Fruit fly (Drosophila melanogaster): Measurements from ENCODE around the gene CG13082.

CG13082 gene

dm6 chr2L:19583926-19584392, 45.7 kb downstream of the CG13082 start, which contains the start of the genes PCNA2 and CG10366 (continued):
- TF ChIP-seq ewg (GFP tag; optimal IDR thresholded peaks at IDR 0.05) (peak; percentile 47), Hey (tag; optimal IDR thresholded peaks at IDR 0.05) (no peak), Sry-δ (GFP tag; optimal IDR thresholded peaks at IDR 0.05) (peak; percentile 55), sd (tag; optimal IDR thresholded peaks at IDR 0.05) (peak; percentile 10), mam (GFP tag; optimal IDR thresholded peaks at IDR 0.05) (peak; percentile 77), ara (GFP tag; IDR thresholded peaks at IDR 0.05) (peak; percentile 51; the same call in 1 of the 2 replicates), CG13624 (GFP tag; optimal IDR thresholded peaks at IDR 0.05) (peak; percentile 69), CG7987 (GFP tag; optimal IDR thresholded peaks at IDR 0.05) (peak; percentile 33), sens (GFP tag) (peak; percentile 94), NK7.1 (GFP tag; optimal IDR thresholded peaks at IDR 0.05) (peak; percentile 2), pfk (GFP tag; optimal IDR thresholded peaks at IDR 0.05) (no peak), aop (GFP tag; IDR thresholded peaks at IDR 0.05) (no peak), inv (GFP tag; IDR thresholded peaks at IDR 0.05; ENCODE audit: partially characterized antibody) (peak; percentile 67; the same call in 1 of the 2 replicates), CG4707 (GFP tag; optimal IDR thresholded peaks at IDR 0.05) (no peak), Ada2b (GFP tag; IDR thresholded peaks at IDR 0.05) (peak; percentile 55; the same call in 1 of the 2 replicates), Poxn (GFP tag; IDR thresholded peaks at IDR 0.05) (no peak), phol (tag; optimal IDR thresholded peaks at IDR 0.05) (peak; percentile 90), oc (tag; optimal IDR thresholded peaks at IDR 0.05) (no peak), CG13894 (tag; optimal IDR thresholded peaks at IDR 0.05) (peak; percentile 0), Abd-B (GFP tag; optimal IDR thresholded peaks at IDR 0.05) (peak; percentile 45), CG6175 (GFP tag; IDR thresholded peaks at IDR 0.05) (no peak), CG6254 (GFP tag; optimal IDR thresholded peaks at IDR 0.05) (peak; percentile 27), CG15073 (GFP tag; optimal IDR thresholded peaks at IDR 0.05) (no peak), dati (GFP tag; IDR thresholded peaks at IDR 0.05) (no peak), CG17385 (GFP tag; optimal IDR thresholded peaks at IDR 0.05) (peak; percentile 44), sc (optimal IDR thresholded peaks at IDR 0.05) (no peak), sc (GFP tag; optimal IDR thresholded peaks at IDR 0.05) (no peak), sr (GFP tag; IDR thresholded peaks at IDR 0.05) (no peak), gcm (GFP tag; optimal IDR thresholded peaks at IDR 0.05) (peak; percentile 36), CG1233 (GFP tag; optimal IDR thresholded peaks at IDR 0.05) (peak; percentile 42), Drgx (GFP tag; IDR thresholded peaks at IDR 0.05) (no peak), nom (GFP tag; optimal IDR thresholded peaks at IDR 0.05) (peak; percentile 38), CG17328 (GFP tag; IDR thresholded peaks at IDR 0.05) (peak; percentile 43; the same call in 1 of the 2 replicates), Lim3 (GFP tag; IDR thresholded peaks at IDR 0.05) (no peak), Sox102F (GFP tag; optimal IDR thresholded peaks at IDR 0.05) (peak; percentile 54), Doc2 (GFP tag; IDR thresholded peaks at IDR 0.05) (no peak), abd-A (tag; optimal IDR thresholded peaks at IDR 0.05) (no peak), prd (optimal IDR thresholded peaks at IDR 0.05) (no peak), prd (GFP tag; IDR thresholded peaks at IDR 0.05) (peak; percentile 67), CG6654 (GFP tag; optimal IDR thresholded peaks at IDR 0.05) (no peak), chif (GFP tag; optimal IDR thresholded peaks at IDR 0.05) (peak; percentile 50 to 61), tio (GFP tag; optimal IDR thresholded peaks at IDR 0.05) (no peak), cwo (GFP tag; optimal IDR thresholded peaks at IDR 0.05) (no peak), toy (GFP tag; IDR thresholded peaks at IDR 0.05) (no peak), ham (GFP tag; IDR thresholded peaks at IDR 0.05) (no peak), onecut (GFP tag; IDR thresholded peaks at IDR 0.05) (no peak), CG7357 (GFP tag; IDR thresholded peaks at IDR 0.05) (no peak), disco-r (GFP tag; optimal IDR thresholded peaks at IDR 0.05) (no peak), CG13296 (GFP tag; optimal IDR thresholded peaks at IDR 0.05) (peak; percentile 64), otp (GFP tag; IDR thresholded peaks at IDR 0.05) (no peak), CG11723 (GFP tag; optimal IDR thresholded peaks at IDR 0.05) (peak; percentile 4), bbx (GFP tag; IDR thresholded peaks at IDR 0.05; ENCODE audit: partially characterized antibody) (no peak)
